Worm (Caenorhabditis elegans) whole organism, L4 larva: ENCODE measurements around the gene F28H6.4.

Experiments
- hmg-1.1 ChIP-seq: fragments of 200-800 bp; sonication (Bioruptor generic); IDR thresholded peaks from 2 replicates; pipeline ENCODE4 v1.3.6; 2022; ENCODE audit warnings: missing genetic modification reagents, missing genetic modification characterization, missing compliant biosample characterization
- pha-4 ChIP-seq, 2 experiments: fragments of 150-350 bp in 1 of 2; fragments of 200-800 bp in 1 of 2; sonication (Bioruptor generic) in 1 of 2; IDR thresholded peaks in 1 of 2; optimal IDR thresholded peaks in 1 of 2; 2 replicates each; pipeline versions ENCODE4 v1.3.6 to Lab custom; 2014 to 2022; ENCODE audit warnings: missing genetic modification characterization in 2 of 2, missing genetic modification reagents in 2 of 2, missing biosample characterization in 1 of 2, missing compliant biosample characterization in 1 of 2
- zag-1 ChIP-seq: fragments of 150-350 bp; optimal IDR thresholded peaks from 2 replicates; lab custom pipeline; 2014; ENCODE audit warnings: missing biosample characterization, missing genetic modification characterization
- ztf-7 ChIP-seq: fragments of 150-350 bp; optimal IDR thresholded peaks from 2 replicates; lab custom pipeline; 2014; ENCODE audit warnings: missing biosample characterization, missing genetic modification characterization

DNA sequence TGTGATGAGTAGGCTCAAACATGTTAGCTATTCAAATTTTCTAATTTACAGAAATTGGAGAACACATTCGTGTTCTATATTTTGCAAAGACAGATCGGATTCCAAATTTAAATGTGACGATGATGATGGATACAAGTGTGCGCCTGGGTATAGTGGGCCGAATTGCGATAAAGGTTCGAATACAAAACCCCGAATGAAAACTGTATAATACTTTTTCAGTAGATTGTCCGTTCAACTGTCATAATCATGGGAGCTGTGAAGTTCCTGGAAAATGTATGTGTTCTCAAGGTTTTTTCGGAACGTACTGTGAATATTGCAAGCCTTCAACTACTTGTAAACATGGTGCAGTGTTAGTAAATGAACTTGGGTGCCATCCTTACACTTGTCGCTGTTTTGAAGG is 36.7 kb upstream of the F28H6.4 start:
- TF ChIP-seq ztf-7 (tag; lab: Kevin White, UChicago), result no peak
- no peak for TF ChIP-seq pha-4 (GFP tag; IDR thresholded peaks at IDR 0.05; lab: Robert Waterston, UW)
- no peak for TF ChIP-seq pha-4 (tag; optimal IDR thresholded peaks at IDR 0.05; lab: Kevin White, UChicago)
- TF ChIP-seq hmg-1.1, result no peak
- TF ChIP-seq zag-1 (tag; lab: Kevin White, UChicago), result no peak
